Fruit fly (Drosophila melanogaster) whole organism, embryonic: ENCODE results near the gene CG43210.
A peak's percentile ranks its signal among the peaks of the same experiment; 100 is the strongest.

Source experiments
- Atf-2 ChIP-seq: fragments of 200-800 bp; sonication (Bioruptor generic); optimal IDR thresholded peaks from 2 replicates; lab custom pipeline; 2016; ENCODE audit warnings: missing biosample characterization, missing genetic modification characterization
- BEAF-32 ChIP-seq: fragments of 200-800 bp; sonication (Bioruptor generic); optimal IDR thresholded peaks from 3 replicates; lab custom pipeline; 2017; ENCODE audit warnings: missing biosample characterization, missing genetic modification characterization, mild to moderate bottlenecking, moderate library complexity, missing genetic modification reagents
- CG10321 ChIP-seq: fragments of 200-800 bp; sonication (Bioruptor generic); IDR thresholded peaks from 2 replicates; pipeline ENCODE4 v1.3.6; 2022; ENCODE audit warnings: missing biosample characterization, missing genetic modification characterization
- CG1233 ChIP-seq: fragments of 200-800 bp; sonication (Bioruptor generic); optimal IDR thresholded peaks from 4 replicates; lab custom pipeline; 2018; ENCODE audit warnings: missing biosample characterization, mild to moderate bottlenecking, missing genetic modification characterization
- CG12769 ChIP-seq: fragments of 200-800 bp; sonication (Bioruptor generic); optimal IDR thresholded peaks from 2 replicates; lab custom pipeline; 2019; ENCODE audit warnings: missing biosample characterization, mild to moderate bottlenecking, missing genetic modification characterization, moderate library complexity
- CG13624 ChIP-seq: fragments of 200-800 bp; sonication (Bioruptor generic); optimal IDR thresholded peaks from 2 replicates; lab custom pipeline; 2016; ENCODE audit warnings: missing biosample characterization, missing genetic modification characterization
- CG13775 ChIP-seq: fragments of 200-800 bp; sonication (Bioruptor generic); optimal IDR thresholded peaks from 3 replicates; lab custom pipeline; 2017; ENCODE audit warnings: missing biosample characterization, mild to moderate bottlenecking, missing genetic modification characterization
- CG17186 ChIP-seq: fragments of 200-800 bp; sonication (Bioruptor generic); optimal IDR thresholded peaks from 3 replicates; lab custom pipeline; 2017; ENCODE audit warnings: missing biosample characterization, missing genetic modification reagents, missing genetic modification characterization
- CG17912 ChIP-seq: fragments of 200-800 bp; sonication (Bioruptor generic); optimal IDR thresholded peaks from 2 replicates; lab custom pipeline; 2018; ENCODE audit warnings: missing biosample characterization, mild to moderate bottlenecking, missing genetic modification characterization
- CG1832 ChIP-seq: fragments of 200-800 bp; sonication (Bioruptor generic); optimal IDR thresholded peaks from 2 replicates; lab custom pipeline; 2017; ENCODE audit warnings: missing biosample characterization, mild to moderate bottlenecking, missing genetic modification characterization, inconsistent platforms
- CG18476 ChIP-seq: fragments of 200-800 bp; sonication (Bioruptor generic); optimal IDR thresholded peaks from 2 replicates; lab custom pipeline; 2016; ENCODE audit warnings: missing biosample characterization, mild to moderate bottlenecking, missing genetic modification characterization
- CG31441 ChIP-seq: fragments of 200-800 bp; sonication (Bioruptor generic); IDR thresholded peaks from 2 replicates; pipeline ENCODE4 v1.3.6; 2022; ENCODE audit warnings: missing biosample characterization, missing genetic modification characterization
- CG3163 ChIP-seq: fragments of 200-800 bp; sonication (Bioruptor generic); optimal IDR thresholded peaks from 3 replicates; lab custom pipeline; 2016; ENCODE audit warnings: missing biosample characterization, missing genetic modification characterization
- CG34376 ChIP-seq: fragments of 200-800 bp; sonication (Bioruptor generic); optimal IDR thresholded peaks from 2 replicates; lab custom pipeline; 2018; ENCODE audit warnings: missing biosample characterization, mild to moderate bottlenecking, missing genetic modification characterization
- CG4282 ChIP-seq: fragments of 200-800 bp; sonication (Bioruptor generic); optimal IDR thresholded peaks from 2 replicates; lab custom pipeline; 2016; ENCODE audit warnings: missing biosample characterization, missing genetic modification characterization
- CG4424 ChIP-seq: fragments of 200-800 bp; sonication (Bioruptor generic); optimal IDR thresholded peaks from 3 replicates; lab custom pipeline; 2016; ENCODE audit warnings: missing biosample characterization, missing genetic modification characterization
- CG5180 ChIP-seq: fragments of 200-800 bp; sonication (Bioruptor generic); optimal IDR thresholded peaks from 3 replicates; lab custom pipeline; 2017; ENCODE audit warnings: missing biosample characterization, missing genetic modification characterization, mild to moderate bottlenecking, moderate library complexity, missing genetic modification reagents
- CG5953 ChIP-seq: fragments of 200-800 bp; sonication (Bioruptor generic); IDR thresholded peaks from 2 replicates; pipeline ENCODE4 v1.3.6; 2022; ENCODE audit warnings: missing biosample characterization, missing genetic modification characterization
- CG6813 ChIP-seq: fragments of 200-800 bp; sonication (Bioruptor generic); optimal IDR thresholded peaks from 2 replicates; lab custom pipeline; 2017; ENCODE audit warnings: missing biosample characterization, missing genetic modification characterization, mild to moderate bottlenecking, moderate library complexity, missing genetic modification reagents
- CG7839 ChIP-seq: fragments of 200-800 bp; sonication (Bioruptor generic); optimal IDR thresholded peaks from 3 replicates; lab custom pipeline; 2018; ENCODE audit warnings: missing biosample characterization, mild to moderate bottlenecking, missing genetic modification characterization, moderate library complexity
- CG7928 ChIP-seq: fragments of 200-800 bp; sonication (Bioruptor generic); optimal IDR thresholded peaks from 2 replicates; lab custom pipeline; 2017; ENCODE audit warnings: missing biosample characterization, mild to moderate bottlenecking, missing genetic modification characterization
- CG7963 ChIP-seq: fragments of 200-800 bp; sonication (Bioruptor generic); IDR thresholded peaks from 3 replicates; pipeline ENCODE4 v1.3.6; 2022; ENCODE audit warnings: missing biosample characterization, missing genetic modification characterization; ENCODE audit not compliant: partially characterized antibody
- CG7987 ChIP-seq: fragments of 200-800 bp; sonication (Bioruptor generic); optimal IDR thresholded peaks from 2 replicates; lab custom pipeline; 2018; ENCODE audit warnings: missing biosample characterization, mild to moderate bottlenecking, missing genetic modification characterization, moderate library complexity
- CG8944 ChIP-seq: fragments of 200-800 bp; sonication (Bioruptor generic); optimal IDR thresholded peaks from 3 replicates; lab custom pipeline; 2016; ENCODE audit warnings: missing biosample characterization, missing genetic modification characterization
- Doc2 ChIP-seq: fragments of 200-800 bp; sonication (Bioruptor generic); IDR thresholded peaks from 2 replicates; pipeline ENCODE4 v1.3.6; 2022; ENCODE audit warnings: missing biosample characterization, missing genetic modification characterization
- Elba2 ChIP-seq: fragments of 200-800 bp; sonication (Bioruptor generic); optimal IDR thresholded peaks from 3 replicates; lab custom pipeline; 2016; ENCODE audit warnings: missing biosample characterization, missing genetic modification characterization
- HLH4C ChIP-seq: fragments of 200-800 bp; sonication (Bioruptor generic); IDR thresholded peaks from 3 replicates; pipeline ENCODE4 v1.3.6; 2022; ENCODE audit warnings: missing biosample characterization, missing genetic modification characterization; ENCODE audit not compliant: partially characterized antibody
- MBD-R2 ChIP-seq: fragments of 200-800 bp; sonication (Bioruptor generic); IDR thresholded peaks from 2 replicates; pipeline ENCODE4 v1.3.6; 2022; ENCODE audit warnings: missing biosample characterization, missing genetic modification characterization
- Neu2 ChIP-seq: fragments of 200-800 bp; sonication (Bioruptor generic); optimal IDR thresholded peaks from 3 replicates; lab custom pipeline; 2016; ENCODE audit warnings: missing biosample characterization, missing genetic modification characterization, borderline replicate concordance
- Side ChIP-seq: fragments of 200-800 bp; sonication (Bioruptor generic); optimal IDR thresholded peaks from 2 replicates; lab custom pipeline; 2016; ENCODE audit warnings: missing biosample characterization, missing genetic modification characterization
- Tbp ChIP-seq: fragments of >200 bp; optimal IDR thresholded peaks from 2 replicates; lab custom pipeline; 2018; ENCODE audit warnings: missing biosample characterization, missing genetic modification characterization
- abd-A ChIP-seq: fragments of 200-800 bp; sonication (Bioruptor generic); optimal IDR thresholded peaks from 3 replicates; lab custom pipeline; 2019; ENCODE audit warnings: missing biosample characterization, mild to moderate bottlenecking, missing genetic modification characterization, moderate library complexity
- ac ChIP-seq: fragments of 200-800 bp; sonication (Bioruptor generic); optimal IDR thresholded peaks from 3 replicates; lab custom pipeline; 2017; ENCODE audit warnings: missing biosample characterization, mild to moderate bottlenecking, missing genetic modification characterization
- bbx ChIP-seq: fragments of 200-800 bp; sonication (Bioruptor generic); IDR thresholded peaks from 2 replicates; pipeline ENCODE4 v1.3.6; 2022; ENCODE audit warnings: missing biosample characterization, missing genetic modification characterization; ENCODE audit not compliant: partially characterized antibody
- caup ChIP-seq: fragments of 200-800 bp; sonication (Bioruptor generic); optimal IDR thresholded peaks from 3 replicates; lab custom pipeline; 2017; ENCODE audit warnings: missing biosample characterization, mild to moderate bottlenecking, missing genetic modification characterization, moderate library complexity; ENCODE audit not compliant: severe bottlenecking
- cg ChIP-seq: fragments of 200-800 bp; sonication (Bioruptor generic); optimal IDR thresholded peaks from 3 replicates; lab custom pipeline; 2019; ENCODE audit warnings: missing biosample characterization, mild to moderate bottlenecking, missing genetic modification characterization, moderate library complexity
- chm ChIP-seq: fragments of 200-800 bp; sonication (Bioruptor generic); IDR thresholded peaks from 2 replicates; pipeline ENCODE4 v1.3.6; 2022; ENCODE audit warnings: missing biosample characterization, missing genetic modification characterization
- crol ChIP-seq: fragments of 200-800 bp; sonication (Bioruptor generic); IDR thresholded peaks from 2 replicates; pipeline ENCODE4 v1.3.6; 2022; ENCODE audit warnings: missing biosample characterization, missing genetic modification characterization
- esg ChIP-seq: fragments of 200-800 bp; sonication (Bioruptor generic); conservative IDR thresholded peaks from 2 replicates; pipeline ENCODE4 v1.3.6; 2022; ENCODE audit warnings: missing biosample characterization, missing genetic modification characterization
- ham ChIP-seq: fragments of 200-800 bp; sonication (Bioruptor generic); IDR thresholded peaks from 2 replicates; pipeline ENCODE4 v1.3.6; 2022; ENCODE audit warnings: missing biosample characterization, missing genetic modification characterization
- maf-S ChIP-seq: fragments of 200-800 bp; sonication (Bioruptor generic); optimal IDR thresholded peaks from 2 replicates; lab custom pipeline; 2016; ENCODE audit warnings: missing biosample characterization, missing genetic modification characterization
- mirr ChIP-seq: fragments of 200-800 bp; sonication (Bioruptor generic); optimal IDR thresholded peaks from 3 replicates; lab custom pipeline; 2018; ENCODE audit warnings: missing biosample characterization, mild to moderate bottlenecking, missing genetic modification characterization
- pfk ChIP-seq: fragments of 200-800 bp; sonication (Bioruptor generic); optimal IDR thresholded peaks from 2 replicates; lab custom pipeline; 2018; ENCODE audit warnings: missing biosample characterization, mild to moderate bottlenecking, missing genetic modification characterization, moderate library complexity
- run ChIP-seq: fragments of 200-800 bp; sonication (Bioruptor generic); optimal IDR thresholded peaks from 3 replicates; lab custom pipeline; 2018; ENCODE audit warnings: missing biosample characterization, mild to moderate bottlenecking, missing genetic modification characterization
- sc ChIP-seq, 3 experiments: fragments of >200 bp in 2 of 3; fragments of 200-800 bp in 1 of 3; sonication (Bioruptor generic) in 1 of 3; optimal IDR thresholded peaks; 2 replicates in 2 of 3; 3 replicates in 1 of 3; lab custom pipeline; 2017; ENCODE audit warnings: mild to moderate bottlenecking in 1 of 3, missing biosample characterization in 1 of 3, missing genetic modification characterization in 1 of 3, missing genetic modification reagents in 1 of 3
- sd ChIP-seq: fragments of 200-800 bp; sonication (Bioruptor generic); optimal IDR thresholded peaks from 3 replicates; lab custom pipeline; 2018; ENCODE audit warnings: missing biosample characterization, mild to moderate bottlenecking, missing genetic modification characterization, moderate library complexity
- so ChIP-seq: fragments of 200-800 bp; sonication (Bioruptor generic); IDR thresholded peaks from 3 replicates; pipeline ENCODE4 v1.3.6; 2022; ENCODE audit warnings: missing biosample characterization, missing genetic modification characterization
- tx ChIP-seq: fragments of 200-800 bp; sonication (Bioruptor generic); optimal IDR thresholded peaks from 2 replicates; lab custom pipeline; 2016; ENCODE audit warnings: missing biosample characterization, missing genetic modification characterization
- unc-4 ChIP-seq: fragments of 200-800 bp; sonication (Bioruptor generic); IDR thresholded peaks from 2 replicates; pipeline ENCODE4 v1.3.6; 2022; ENCODE audit warnings: missing biosample characterization, missing genetic modification characterization; ENCODE audit not compliant: partially characterized antibody

Gene CG43210

dm6 chr3R:18573699-18574259 lies 8.8 kb upstream of the CG43210 start (continued):
- no peak for TF ChIP-seq CG1832 (GFP tag; lab: Kevin White, UChicago)
- peak; percentile 66 for TF ChIP-seq CG7928 (GFP tag; lab: Kevin White, UChicago)
- TF ChIP-seq CG8944 (GFP tag; lab: Kevin White, UChicago) = peak; percentile 83
- peak; percentile 92 for TF ChIP-seq Side (GFP tag; lab: Kevin White, UChicago)
- peak; percentile 73 for TF ChIP-seq mirr (GFP tag; lab: Kevin White, UChicago)
- TF ChIP-seq ham (GFP tag; lab: Robert Waterston, UW) = 0 out of 2 replicates have a peak, but pooled peaks have one; percentile 22
- TF ChIP-seq CG6813 (GFP tag; lab: Kevin White, UChicago) = peak; percentile 89
- peak; percentile 74 for TF ChIP-seq CG4282
- TF ChIP-seq CG13775 = peak; percentile 96
- TF ChIP-seq BEAF-32 (GFP tag; lab: Kevin White, UChicago) = peak; percentile 14
- peak; percentile 64 for TF ChIP-seq CG10321 (GFP tag; lab: Robert Waterston, UW)
- TF ChIP-seq pfk (GFP tag; lab: Kevin White, UChicago) = peak; percentile 86
- TF ChIP-seq abd-A = peak; percentile 65
- TF ChIP-seq esg (GFP tag; lab: Robert Waterston, UW) = peak; percentile 91
- peak; percentile 95 for TF ChIP-seq CG12769
- peak; percentile 72 for TF ChIP-seq MBD-R2
- TF ChIP-seq ac (GFP tag; lab: Kevin White, UChicago) = peak; percentile 67
- peak; percentile 61 for TF ChIP-seq Doc2
- TF ChIP-seq unc-4 (GFP tag; lab: Robert Waterston, UW) = no peak
- peak; percentile 94 for TF ChIP-seq CG4424 (GFP tag; lab: Kevin White, UChicago)
- TF ChIP-seq Tbp = no peak
- peak; percentile 75 for TF ChIP-seq cg (GFP tag; lab: Kevin White, UChicago)
- TF ChIP-seq CG7839 = peak; percentile 94
- no peak for TF ChIP-seq CG7963 (GFP tag; lab: Robert Waterston, UW)
- no peak for TF ChIP-seq sc (optimal IDR thresholded peaks at IDR 0.05; lab: Kevin White, UChicago)
- TF ChIP-seq sc (GFP tag; optimal IDR thresholded peaks at IDR 0.05; lab: Kevin White, UChicago) = peak; percentile 92
- peak; percentile 92 for TF ChIP-seq CG18476 (GFP tag; lab: Kevin White, UChicago)
- TF ChIP-seq CG13624 = peak; percentile 93
- TF ChIP-seq caup (GFP tag; lab: Kevin White, UChicago) = peak; percentile 93
- TF ChIP-seq CG31441 (GFP tag; lab: Robert Waterston, UW) = peak; percentile 97
- TF ChIP-seq maf-S = peak; percentile 88
- peak; percentile 82 for TF ChIP-seq CG7987 (GFP tag; lab: Kevin White, UChicago)
- TF ChIP-seq Atf-2 (GFP tag; lab: Kevin White, UChicago) = peak; percentile 94
- peak; percentile 79 for TF ChIP-seq CG5953 (GFP tag; lab: Robert Waterston, UW)
- peak; percentile 84 for TF ChIP-seq CG5180 (GFP tag; lab: Kevin White, UChicago)
- TF ChIP-seq CG1233 (GFP tag; lab: Kevin White, UChicago) = peak; percentile 92
- TF ChIP-seq bbx (GFP tag; lab: Robert Waterston, UW) = no peak
- TF ChIP-seq chm (GFP tag; lab: Robert Waterston, UW) = no peak
- peak; percentile 92 for TF ChIP-seq run (tag; lab: Kevin White, UChicago)
- TF ChIP-seq sd (tag; lab: Kevin White, UChicago) = peak; percentile 93
- TF ChIP-seq HLH4C = no peak
- peak; percentile 74 for TF ChIP-seq CG17912 (GFP tag; lab: Kevin White, UChicago)
- TF ChIP-seq crol (GFP tag; lab: Robert Waterston, UW) = no peak
- peak; percentile 84 for TF ChIP-seq CG3163
- peak; percentile 90 for TF ChIP-seq tx (GFP tag; lab: Kevin White, UChicago)
- peak; percentile 81 for TF ChIP-seq CG34376 (GFP tag; lab: Kevin White, UChicago)
- peak; percentile 73 for TF ChIP-seq CG17186 (GFP tag; lab: Kevin White, UChicago)
- TF ChIP-seq Elba2 (GFP tag; lab: Kevin White, UChicago) = peak; percentile 50
- TF ChIP-seq so = peak; percentile 95
- peak; percentile 70 for TF ChIP-seq Neu2 (GFP tag; lab: Kevin White, UChicago)
